Worm (Caenorhabditis elegans): ENCODE results near the gene nhr-37.

nhr-37 gene

ce11 chrV:6650508-6650907, 28.5 kb downstream of the nhr-37 start:
- no peak for TF ChIP-seq ceh-62 (tag; optimal IDR thresholded peaks at IDR 0.05)
- peak in 1 of 2 experiments; percentile 93 for TF ChIP-seq unc-62 (GFP tag; optimal IDR thresholded peaks at IDR 0.05 in 1 of 2)
- no peak for TF ChIP-seq unc-62 (tag; optimal IDR thresholded peaks at IDR 0.05)

- no peak for TF ChIP-seq nhr-25 (tag; optimal IDR thresholded peaks at IDR 0.05; ENCODE audit: borderline replicate concordance, insufficient read depth)
- TF ChIP-seq T20F7.1 (GFP tag; optimal IDR thresholded peaks at IDR 0.05) = peak; percentile 21
- TF ChIP-seq nhr-41 (GFP tag; IDR thresholded peaks at IDR 0.05) = no peak
- TF ChIP-seq Y5F2A.4 (GFP tag; optimal IDR thresholded peaks at IDR 0.05) = no peak
- TF ChIP-seq hlh-30 (tag; optimal IDR thresholded peaks at IDR 0.05; ENCODE audit: insufficient read depth) = peak; percentile 40
- peak; percentile 80 for TF ChIP-seq aha-1 (tag)
- peak; percentile 22 for TF ChIP-seq nhr-28 (tag; optimal IDR thresholded peaks at IDR 0.05)
- peak; percentile 25; the same call in 1 of the 2 replicates for TF ChIP-seq dmd-6 (GFP tag; IDR thresholded peaks at IDR 0.05)
- peak; percentile 56 for TF ChIP-seq cey-2 (tag; optimal IDR thresholded peaks at IDR 0.05; ENCODE audit: borderline replicate concordance, insufficient read depth)
- no peak for TF ChIP-seq dve-1 (tag; optimal IDR thresholded peaks at IDR 0.05; ENCODE audit: insufficient read depth)
- no peak for TF ChIP-seq zip-2 (tag; optimal IDR thresholded peaks at IDR 0.05)
- TF ChIP-seq snpc-1.2 (GFP tag; IDR thresholded peaks at IDR 0.05) = no peak
Observed at ce11 chrV:6652051-6652450, 30.1 kb downstream of the nhr-37 start, which contains the start of gene T10H9.8. T10H9.8 (plus strand) TSS chrV:6652351.

ce11 chrV:6655174-6655573, 33.2 kb downstream of the nhr-37 start, which contains the start of gene syx-18:
syx-18 (minus strand) TSS chrV:6655449.
- TF ChIP-seq duxl-1 (tag; optimal IDR thresholded peaks at IDR 0.05; ENCODE audit: poor library complexity) (peak; percentile 28), daf-16 (GFP tag; optimal IDR thresholded peaks at IDR 0.05) (no peak), daf-16 (tag; optimal IDR thresholded peaks at IDR 0.05) (peak; percentile 25), jun-1 (tag; optimal IDR thresholded peaks at IDR 0.05) (no peak), lsy-2 (tag; optimal IDR thresholded peaks at IDR 0.05) (peak in 1 of 2 experiments; percentile 53), mep-1 (tag; optimal IDR thresholded peaks at IDR 0.05) (peak; percentile 17), hlh-30 (tag; optimal IDR thresholded peaks at IDR 0.05; ENCODE audit: insufficient read depth) (peak; percentile 3), tag-97 (GFP tag; IDR thresholded peaks at IDR 0.05) (no peak), lin-13 (GFP tag; optimal IDR thresholded peaks at IDR 0.05) (peak; percentile 8), dmd-9 (GFP tag; IDR thresholded peaks at IDR 0.05) (0 out of 2 replicates have a peak, but pooled peaks have one; percentile 4), T26A8.4 (GFP tag; IDR thresholded peaks at IDR 0.05) (peak; percentile 40; the same call in 1 of the 2 replicates), dve-1 (tag; optimal IDR thresholded peaks at IDR 0.05; ENCODE audit: insufficient read depth) (peak; percentile 34), zip-2 (tag; optimal IDR thresholded peaks at IDR 0.05) (no peak), spr-3 (GFP tag; optimal IDR thresholded peaks at IDR 0.05) (no peak), Y75B8A.6 (GFP tag; IDR thresholded peaks at IDR 0.05) (peak; percentile 27; the same call in 1 of the 2 replicates)

ce11 chrV:6656451-6657115, 34.6 kb downstream of the nhr-37 start, which contains the start of gene snb-1:
snb-1 (minus strand) TSS chrV:6656501.
- no peak for TF ChIP-seq arid-1 (GFP tag; conservative IDR thresholded peaks at IDR 0.05)
- no peak for TF ChIP-seq nhr-76 (tag; optimal IDR thresholded peaks at IDR 0.05)
- TF ChIP-seq pha-4 (GFP tag; IDR thresholded peaks at IDR 0.05) = no peak
- no peak for TF ChIP-seq pha-4 (tag; optimal IDR thresholded peaks at IDR 0.05)
- no peak for TF ChIP-seq daf-12 (tag; optimal IDR thresholded peaks at IDR 0.05)
- TF ChIP-seq dpl-1 (GFP tag; optimal IDR thresholded peaks at IDR 0.05) = peak; percentile 43
- TF ChIP-seq mes-2 (tag; optimal IDR thresholded peaks at IDR 0.05; ENCODE audit: poor library complexity, severe bottlenecking) = peak; percentile 70
- no peak for TF ChIP-seq spr-3 (GFP tag; optimal IDR thresholded peaks at IDR 0.05)
- TF ChIP-seq daf-8 (GFP tag; IDR thresholded peaks at IDR 0.05) = no peak
- TF ChIP-seq lin-15B (tag; optimal IDR thresholded peaks at IDR 0.05) = no peak
- no peak for TF ChIP-seq nhr-237 (tag; optimal IDR thresholded peaks at IDR 0.05)
- peak; percentile 24 for TF ChIP-seq mxl-3 (GFP tag; optimal IDR thresholded peaks at IDR 0.05)
- TF ChIP-seq hlh-11 (tag; optimal IDR thresholded peaks at IDR 0.05) = peak; percentile 71
- peak; percentile 40 for TF ChIP-seq ama-1 (optimal IDR thresholded peaks at IDR 0.05)
- TF ChIP-seq pqm-1 (tag; optimal IDR thresholded peaks at IDR 0.05) = no peak
- TF ChIP-seq nhr-77 (tag; optimal IDR thresholded peaks at IDR 0.05) = no peak
- no peak for TF ChIP-seq zip-2 (tag; optimal IDR thresholded peaks at IDR 0.05)
- TF ChIP-seq vab-7 (GFP tag; IDR thresholded peaks at IDR 0.05) = no peak
- no peak for TF ChIP-seq zfp-3 (GFP tag; conservative IDR thresholded peaks at IDR 0.05)
- no peak for TF ChIP-seq Y48G9A.11 (GFP tag; IDR thresholded peaks at IDR 0.05)
- no peak for TF ChIP-seq cey-2 (tag; optimal IDR thresholded peaks at IDR 0.05; ENCODE audit: borderline replicate concordance, insufficient read depth)

Measured in whole organism, L4 larva.